Worm (Caenorhabditis elegans) whole organism, mixed stage, embryonic: Measurements from ENCODE around the gene mup-4.

Experiments
- elt-3 ChIP-seq: fragments of 150-350 bp; optimal IDR thresholded peaks from 2 replicates; lab custom pipeline; 2014; ENCODE audit warnings: missing biosample characterization, missing genetic modification characterization
- lin-32 ChIP-seq: fragments of 200-800 bp; sonication (Bioruptor generic); optimal IDR thresholded peaks from 2 replicates; lab custom pipeline; 2018; ENCODE audit warnings: mild to moderate bottlenecking, missing genetic modification characterization, missing compliant biosample characterization
- nhr-237 ChIP-seq: fragments of 150-350 bp; optimal IDR thresholded peaks from 2 replicates; lab custom pipeline; 2014; ENCODE audit warnings: missing biosample characterization, missing genetic modification characterization

ce11 chrIII:7488303-7488702, 602 bp downstream of the mup-4 start:
- TF ChIP-seq elt-3: no peak
- no peak for TF ChIP-seq nhr-237 (tag; lab: Kevin White, UChicago)
- no peak for TF ChIP-seq lin-32
